Worm (Caenorhabditis elegans) whole organism, L3 larva: ENCODE measurements around the gene srw-87.

ENCODE experiments used
- ceh-16 ChIP-seq: sonication (generic microtip); optimal IDR thresholded peaks from 2 replicates; lab custom pipeline; 2017; ENCODE audit warnings: missing biosample characterization, missing genetic modification characterization
- skn-1 ChIP-seq: fragments of 150-350 bp; optimal IDR thresholded peaks from 2 replicates; lab custom pipeline; 2014; ENCODE audit warnings: missing biosample characterization, missing genetic modification characterization

DNA sequence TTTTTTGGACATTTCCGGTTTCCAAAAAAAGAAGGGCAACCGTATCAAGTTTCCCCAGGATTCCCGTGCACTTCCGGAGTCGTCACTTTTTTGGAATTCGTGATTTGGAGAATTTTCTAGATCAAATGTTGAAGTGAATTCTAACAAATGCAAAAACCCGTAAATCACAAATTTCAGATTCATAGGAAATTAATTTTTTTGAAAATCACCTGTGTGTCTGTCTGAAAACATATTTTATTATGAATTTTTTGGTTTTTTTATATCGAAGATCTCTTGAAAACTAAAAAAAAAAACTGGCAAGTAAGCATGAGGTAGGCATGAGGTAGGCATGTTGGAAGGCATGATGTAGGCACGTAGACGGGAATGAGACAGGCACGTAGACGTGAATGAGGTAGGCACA is 13.6 kb downstream of the srw-87 start:
- TF ChIP-seq ceh-16 (tag; lab: Kevin White, UChicago) (no peak), skn-1 (no peak)
